Worm (Caenorhabditis elegans) whole organism, young adult: ENCODE results near the gene taf-9.
A peak's percentile ranks its signal among the peaks of the same experiment; 100 is the strongest.

Experiments
- B0261.1 ChIP-seq: sonication (generic microtip); optimal IDR thresholded peaks from 2 replicates; lab custom pipeline; 2016; ENCODE audit warnings: mild to moderate bottlenecking, missing genetic modification characterization, moderate library complexity, missing compliant biosample characterization
- B0336.3 ChIP-seq: fragments of 200-800 bp; sonication (Bioruptor generic); IDR thresholded peaks from 2 replicates; pipeline ENCODE4 v1.3.6; 2022; ENCODE audit warnings: missing genetic modification characterization, missing compliant biosample characterization
- C06A6.2 ChIP-seq: fragments of 200-800 bp; sonication (Bioruptor generic); conservative IDR thresholded peaks from 2 replicates; pipeline ENCODE4 v1.3.6; 2022; ENCODE audit warnings: missing genetic modification characterization, missing compliant biosample characterization
- C17E4.6 ChIP-seq: fragments of 200-800 bp; sonication (Bioruptor generic); IDR thresholded peaks from 2 replicates; pipeline ENCODE4 v1.3.6; 2022; ENCODE audit warnings: missing genetic modification reagents, missing genetic modification characterization, missing compliant biosample characterization
- F22D6.2 ChIP-seq: sonication (generic microtip); optimal IDR thresholded peaks from 2 replicates; lab custom pipeline; 2016; ENCODE audit warnings: mild to moderate bottlenecking, missing genetic modification characterization, missing compliant biosample characterization
- F49E8.2 ChIP-seq: sonication (generic microtip); optimal IDR thresholded peaks from 3 replicates; lab custom pipeline; 2017; ENCODE audit warnings: missing genetic modification characterization, mild to moderate bottlenecking, missing compliant biosample characterization, antibody characterized with exemption, moderate library complexity; ENCODE audit not compliant: insufficient read depth
- F55B11.4 ChIP-seq: sonication (generic microtip); optimal IDR thresholded peaks from 2 replicates; lab custom pipeline; 2016; ENCODE audit warnings: missing compliant biosample characterization, missing genetic modification characterization, borderline replicate concordance; ENCODE audit not compliant: insufficient read depth
- F57A8.1 ChIP-seq: fragments of 200-800 bp; sonication (Bioruptor generic); optimal IDR thresholded peaks from 2 replicates; lab custom pipeline; 2018; ENCODE audit warnings: mild to moderate bottlenecking, missing genetic modification characterization, moderate library complexity, missing compliant biosample characterization
- K12H6.12 ChIP-seq: fragments of 200-800 bp; sonication (Bioruptor generic); optimal IDR thresholded peaks from 2 replicates; lab custom pipeline; 2018; ENCODE audit warnings: mild to moderate bottlenecking, missing genetic modification characterization, missing compliant biosample characterization
- Y53F4B.3 ChIP-seq: fragments of 200-800 bp; sonication (Bioruptor generic); IDR thresholded peaks from 2 replicates; pipeline ENCODE4 v1.3.6; 2022; ENCODE audit warnings: missing genetic modification reagents, missing genetic modification characterization, missing compliant biosample characterization
- Y67H2A.10 ChIP-seq: fragments of 200-800 bp; sonication (Bioruptor generic); conservative IDR thresholded peaks from 2 replicates; pipeline ENCODE4 v1.3.6; 2022; ENCODE audit warnings: missing genetic modification reagents, missing genetic modification characterization, missing compliant biosample characterization
- ZK185.1 ChIP-seq: sonication (generic microtip); optimal IDR thresholded peaks from 2 replicates; lab custom pipeline; 2016; ENCODE audit warnings: mild to moderate bottlenecking, missing genetic modification characterization, missing compliant biosample characterization; ENCODE audit not compliant: poor library complexity, severe bottlenecking
- akir-1 ChIP-seq: fragments of 200-800 bp; sonication (Bioruptor generic); optimal IDR thresholded peaks from 2 replicates; lab custom pipeline; 2018; ENCODE audit warnings: mild to moderate bottlenecking, missing genetic modification characterization, moderate library complexity, missing compliant biosample characterization
- bed-1 ChIP-seq: fragments of 200-800 bp; sonication (Bioruptor generic); IDR thresholded peaks from 2 replicates; pipeline ENCODE4 v1.3.6; 2022; ENCODE audit warnings: missing genetic modification reagents, missing genetic modification characterization, missing compliant biosample characterization
- bed-2 ChIP-seq: fragments of 200-800 bp; sonication (Bioruptor generic); IDR thresholded peaks from 2 replicates; pipeline ENCODE4 v1.3.6; 2022; ENCODE audit warnings: missing genetic modification reagents, missing genetic modification characterization, missing compliant biosample characterization
- cebp-2 ChIP-seq: fragments of 200-800 bp; sonication (Bioruptor generic); IDR thresholded peaks from 2 replicates; pipeline ENCODE4 v1.3.6; 2022; ENCODE audit warnings: missing genetic modification characterization, missing compliant biosample characterization
- ceh-40 ChIP-seq: fragments of 200-800 bp; sonication (Bioruptor generic); IDR thresholded peaks from 2 replicates; pipeline ENCODE4 v1.3.6; 2022; ENCODE audit warnings: missing genetic modification characterization, missing compliant biosample characterization
- ceh-79 ChIP-seq: sonication (generic microtip); optimal IDR thresholded peaks from 2 replicates; lab custom pipeline; 2017; ENCODE audit warnings: mild to moderate bottlenecking, missing genetic modification characterization, missing compliant biosample characterization
- dpl-1 ChIP-seq: fragments of 150-350 bp; optimal IDR thresholded peaks from 2 replicates; lab custom pipeline; 2014; ENCODE audit warnings: missing biosample characterization, missing genetic modification reagents, missing genetic modification characterization
- egl-18 ChIP-seq: fragments of 200-800 bp; sonication (Bioruptor generic); IDR thresholded peaks from 2 replicates; pipeline ENCODE4 v1.3.6; 2022; ENCODE audit warnings: missing genetic modification reagents, missing genetic modification characterization, missing compliant biosample characterization
- egrh-3 ChIP-seq: fragments of 200-800 bp; sonication (Bioruptor generic); IDR thresholded peaks from 2 replicates; pipeline ENCODE4 v1.3.6; 2022; ENCODE audit warnings: missing genetic modification reagents, missing genetic modification characterization, missing compliant biosample characterization
- hlh-12 ChIP-seq: sonication (generic microtip); optimal IDR thresholded peaks from 2 replicates; lab custom pipeline; 2016; ENCODE audit warnings: missing genetic modification characterization, missing compliant biosample characterization
- hsf-1 ChIP-seq: fragments of 200-800 bp; sonication (Bioruptor generic); IDR thresholded peaks from 2 replicates; pipeline ENCODE4 v1.3.6; 2022; ENCODE audit warnings: missing genetic modification reagents, missing genetic modification characterization, missing compliant biosample characterization
- lag-1 ChIP-seq: fragments of 200-800 bp; sonication (Bioruptor generic); IDR thresholded peaks from 2 replicates; pipeline ENCODE4 v1.3.6; 2022; ENCODE audit warnings: missing genetic modification reagents, missing genetic modification characterization, missing compliant biosample characterization
- let-607 ChIP-seq, 2 experiments: fragments of 200-800 bp in 1 of 2; sonication (Bioruptor generic) in 1 of 2; sonication (generic microtip) in 1 of 2; optimal IDR thresholded peaks; 2 replicates each; lab custom pipeline; 2016 to 2018; ENCODE audit warnings: mild to moderate bottlenecking in 2 of 2, missing compliant biosample characterization in 2 of 2, missing genetic modification characterization in 2 of 2, moderate library complexity in 2 of 2, missing genotype in 1 of 2
- lin-40 ChIP-seq: sonication (generic microtip); optimal IDR thresholded peaks from 2 replicates; lab custom pipeline; 2016; ENCODE audit warnings: missing genetic modification characterization, mild to moderate bottlenecking, missing compliant biosample characterization, missing genotype, missing genetic modification reagents
- lin-54 ChIP-seq: fragments of 200-800 bp; sonication (Bioruptor generic); optimal IDR thresholded peaks from 2 replicates; lab custom pipeline; 2018; ENCODE audit warnings: mild to moderate bottlenecking, missing genetic modification characterization, missing compliant biosample characterization
- lsl-1 ChIP-seq: fragments of 200-800 bp; sonication (Bioruptor generic); optimal IDR thresholded peaks from 2 replicates; lab custom pipeline; 2018; ENCODE audit warnings: mild to moderate bottlenecking, missing genetic modification characterization, moderate library complexity, missing compliant biosample characterization
- lsy-27 ChIP-seq: sonication (generic microtip); optimal IDR thresholded peaks from 2 replicates; lab custom pipeline; 2017; ENCODE audit warnings: missing genetic modification characterization, mild to moderate bottlenecking, missing compliant biosample characterization, antibody characterized with exemption, missing genotype, borderline replicate concordance; ENCODE audit not compliant: insufficient read depth
- madf-10 ChIP-seq: sonication (generic microtip); optimal IDR thresholded peaks from 2 replicates; lab custom pipeline; 2016; ENCODE audit warnings: mild to moderate bottlenecking, missing genetic modification characterization, missing compliant biosample characterization
- madf-6 ChIP-seq: fragments of 200-800 bp; sonication (Bioruptor generic); IDR thresholded peaks from 2 replicates; pipeline ENCODE4 v1.3.6; 2022; ENCODE audit warnings: missing genetic modification reagents, missing genetic modification characterization, missing compliant biosample characterization
- mes-4 ChIP-seq: sonication (generic microtip); optimal IDR thresholded peaks from 2 replicates; lab custom pipeline; 2016; ENCODE audit warnings: missing genotype, missing genetic modification characterization, missing compliant biosample characterization
- nfya-2 ChIP-seq: fragments of 200-800 bp; sonication (Bioruptor generic); IDR thresholded peaks from 2 replicates; pipeline ENCODE4 v1.3.6; 2022; ENCODE audit warnings: missing genetic modification reagents, missing genetic modification characterization, missing compliant biosample characterization
- nhr-120 ChIP-seq: fragments of 200-800 bp; sonication (Bioruptor generic); IDR thresholded peaks from 2 replicates; pipeline ENCODE4 v1.3.6; 2022; ENCODE audit warnings: missing genetic modification characterization, missing compliant biosample characterization
- nhr-90 ChIP-seq: sonication (generic microtip); optimal IDR thresholded peaks from 2 replicates; lab custom pipeline; 2016; ENCODE audit warnings: missing genotype, mild to moderate bottlenecking, missing genetic modification characterization, missing compliant biosample characterization
- rcor-1 ChIP-seq: fragments of 200-800 bp; sonication (Bioruptor generic); IDR thresholded peaks from 2 replicates; pipeline ENCODE4 v1.3.6; 2022; ENCODE audit warnings: missing genetic modification reagents, missing genetic modification characterization, missing compliant biosample characterization
- rec-8 ChIP-seq, 2 experiments: sonication (generic microtip); optimal IDR thresholded peaks; 2 replicates each; lab custom pipeline; 2016; ENCODE audit warnings: mild to moderate bottlenecking in 2 of 2, missing genetic modification characterization in 2 of 2, missing genetic modification reagents in 2 of 2, missing genotype in 2 of 2, missing biosample characterization in 1 of 2, missing compliant biosample characterization in 1 of 2, moderate library complexity in 1 of 2
- snpc-1.1 ChIP-seq: sonication (generic microtip); optimal IDR thresholded peaks from 2 replicates; lab custom pipeline; 2017; ENCODE audit warnings: missing genetic modification characterization, mild to moderate bottlenecking, missing compliant biosample characterization, antibody characterized with exemption, moderate library complexity, missing genotype, missing genetic modification reagents; ENCODE audit not compliant: insufficient read depth
- snpc-4 ChIP-seq, 5 experiments: fragments of 150-350 bp in 1 of 5; sonication (generic microtip) in 4 of 5; optimal IDR thresholded peaks; 2 replicates each; lab custom pipeline; 2014 to 2018; ENCODE audit warnings: missing genetic modification characterization in 5 of 5, missing biosample characterization in 3 of 5, antibody characterized with exemption in 2 of 5, mild to moderate bottlenecking in 2 of 5, missing compliant biosample characterization in 2 of 5, missing genotype in 2 of 5, moderate library complexity in 2 of 5, missing genetic modification reagents in 1 of 5
- somi-1 ChIP-seq: fragments of 200-800 bp; sonication (Bioruptor generic); optimal IDR thresholded peaks from 2 replicates; lab custom pipeline; 2018; ENCODE audit warnings: mild to moderate bottlenecking, missing genetic modification characterization, missing compliant biosample characterization
- sptf-2 ChIP-seq: fragments of 200-800 bp; sonication (Bioruptor generic); optimal IDR thresholded peaks from 2 replicates; lab custom pipeline; 2018; ENCODE audit warnings: mild to moderate bottlenecking, missing genetic modification characterization, missing compliant biosample characterization
- unc-130 ChIP-seq: sonication (generic microtip); optimal IDR thresholded peaks from 2 replicates; lab custom pipeline; 2016; ENCODE audit warnings: missing genetic modification reagents, missing genetic modification characterization, missing compliant biosample characterization
- zfh-2 ChIP-seq: fragments of 200-800 bp; sonication (Bioruptor generic); conservative IDR thresholded peaks from 2 replicates; pipeline ENCODE4 v1.3.6; 2022; ENCODE audit warnings: missing genetic modification reagents, missing genetic modification characterization, missing compliant biosample characterization
- ztf-25 ChIP-seq: fragments of 200-800 bp; sonication (Bioruptor generic); IDR thresholded peaks from 2 replicates; pipeline ENCODE4 v1.3.6; 2022; ENCODE audit warnings: missing genetic modification reagents, missing genetic modification characterization, missing compliant biosample characterization
- ztf-28 ChIP-seq: fragments of 200-800 bp; sonication (Bioruptor generic); IDR thresholded peaks from 2 replicates; pipeline ENCODE4 v1.3.6; 2022; ENCODE audit warnings: missing genetic modification reagents, missing genetic modification characterization, missing compliant biosample characterization
- ztf-6 ChIP-seq: fragments of 200-800 bp; sonication (Bioruptor generic); IDR thresholded peaks from 2 replicates; pipeline ENCODE4 v1.3.6; 2022; ENCODE audit warnings: missing genetic modification reagents, missing genetic modification characterization, missing compliant biosample characterization

The taf-9 gene

DNA sequence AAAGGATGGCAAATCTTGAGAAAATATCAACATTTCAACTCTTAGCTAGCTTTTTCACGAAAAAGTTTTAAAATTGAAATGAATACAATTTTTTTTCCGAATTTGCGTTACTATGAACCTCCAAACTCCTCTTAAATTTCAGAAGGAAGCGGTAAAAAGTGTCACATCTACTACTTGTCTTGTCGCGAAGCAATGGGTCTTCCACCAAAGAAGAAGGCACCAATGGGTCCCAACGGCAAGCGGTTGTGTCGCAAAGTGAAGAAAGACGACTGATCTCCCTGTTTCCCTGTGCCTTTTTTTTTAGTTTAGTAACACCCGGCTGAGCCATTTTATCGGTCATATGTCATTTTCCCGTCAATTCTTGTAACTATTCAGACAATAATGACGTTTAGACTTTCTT lies 3.1 kb upstream of the taf-9 start (continued):
- TF ChIP-seq rcor-1 (GFP tag; lab: Robert Waterston, UW), result no peak
- no peak for TF ChIP-seq madf-6 (GFP tag; lab: Robert Waterston, UW)
- no peak for TF ChIP-seq nhr-90 (tag; lab: Kevin White, UChicago)

- TF ChIP-seq ZK185.1 (tag; lab: Kevin White, UChicago) (no peak), nfya-2 (GFP tag; lab: Robert Waterston, UW) (no peak), F57A8.1 (GFP tag; lab: Kevin White, UChicago) (peak; percentile 52), mes-4 (tag; lab: Kevin White, UChicago) (no peak), egl-18 (no peak), sptf-2 (no peak), cebp-2 (GFP tag; lab: Robert Waterston, UW) (no peak), lag-1 (GFP tag; lab: Robert Waterston, UW) (no peak), egrh-3 (GFP tag; lab: Robert Waterston, UW) (peak; percentile 53; the same call in 1 of the 2 replicates), F49E8.2 (tag; lab: Kevin White, UChicago) (no peak), lsl-1 (GFP tag; lab: Kevin White, UChicago) (no peak), lin-54 (no peak), hsf-1 (GFP tag; lab: Robert Waterston, UW) (peak; percentile 45; the same call in 1 of the 2 replicates), ceh-79 (tag; lab: Kevin White, UChicago) (no peak), F55B11.4 (tag; lab: Kevin White, UChicago) (no peak), snpc-4 (GFP tag; optimal IDR thresholded peaks at IDR 0.05; lab: Kevin White, UChicago) (no peak), snpc-4 (tag; optimal IDR thresholded peaks at IDR 0.05; lab: Kevin White, UChicago) (no peak), ztf-25 (no peak), somi-1 (GFP tag; lab: Kevin White, UChicago) (no peak), C17E4.6 (GFP tag; lab: Robert Waterston, UW) (no peak), bed-1 (GFP tag; lab: Robert Waterston, UW) (no peak), let-607 (tag; optimal IDR thresholded peaks at IDR 0.05; lab: Kevin White, UChicago) (no peak), ztf-6 (GFP tag; lab: Robert Waterston, UW) (no peak), hlh-12 (tag; lab: Kevin White, UChicago) (no peak), B0261.1 (tag; lab: Kevin White, UChicago) (no peak), lsy-27 (tag; lab: Kevin White, UChicago) (no peak), nhr-120 (GFP tag; lab: Robert Waterston, UW) (no peak), zfh-2 (GFP tag; lab: Robert Waterston, UW) (peak; percentile 79), F22D6.2 (tag; lab: Kevin White, UChicago) (no peak), bed-2 (GFP tag; lab: Robert Waterston, UW) (no peak), ztf-28 (GFP tag; lab: Robert Waterston, UW) (no peak), K12H6.12 (no peak), snpc-1.1 (tag; lab: Kevin White, UChicago) (no peak), rec-8 (tag; optimal IDR thresholded peaks at IDR 0.05; lab: Kevin White, UChicago) (no peak), dpl-1 (GFP tag; lab: Kevin White, UChicago) (no peak), ceh-40 (GFP tag; lab: Robert Waterston, UW) (no peak), lin-40 (tag; lab: Kevin White, UChicago) (no peak), C06A6.2 (GFP tag; lab: Robert Waterston, UW) (no peak), madf-10 (tag; lab: Kevin White, UChicago) (no peak), B0336.3 (GFP tag; lab: Robert Waterston, UW) (no peak), akir-1 (GFP tag; lab: Kevin White, UChicago) (no peak), Y67H2A.10 (GFP tag; lab: Robert Waterston, UW) (no peak), rcor-1 (GFP tag; lab: Robert Waterston, UW) (0 out of 2 replicates have a peak, but pooled peaks have one; percentile 9), unc-130 (GFP tag; lab: Kevin White, UChicago) (no peak), Y53F4B.3 (GFP tag; lab: Robert Waterston, UW) (no peak)
Observed at ce11 chrIII:13621717-13622116, 2.4 kb upstream of the taf-9 start.
